Worm (Caenorhabditis elegans) whole organism, L1 larva: Measurements from ENCODE around the gene vrk-1.

ENCODE experiments used
- C04F5.9 ChIP-seq: sonication (generic microtip); optimal IDR thresholded peaks from 2 replicates; lab custom pipeline; 2016; ENCODE audit warnings: missing genetic modification characterization, missing compliant biosample characterization
- F16B12.6 ChIP-seq: fragments of 150-350 bp; optimal IDR thresholded peaks from 2 replicates; lab custom pipeline; 2014; ENCODE audit warnings: missing biosample characterization, missing genetic modification characterization
- aha-1 ChIP-seq: fragments of 150-350 bp; optimal IDR thresholded peaks from 2 replicates; lab custom pipeline; 2014; ENCODE audit warnings: missing biosample characterization, missing genetic modification characterization
- blmp-1 ChIP-seq: fragments of 150-350 bp; optimal IDR thresholded peaks from 2 replicates; lab custom pipeline; 2014; ENCODE audit warnings: missing biosample characterization, missing genetic modification characterization
- ceh-8 ChIP-seq: fragments of 200-800 bp; sonication (Bioruptor generic); optimal IDR thresholded peaks from 2 replicates; lab custom pipeline; 2018; ENCODE audit warnings: mild to moderate bottlenecking, missing genetic modification characterization, moderate library complexity, missing compliant biosample characterization
- ceh-88 ChIP-seq: fragments of 200-800 bp; sonication (Bioruptor generic); IDR thresholded peaks from 2 replicates; pipeline ENCODE4 v1.3.6; 2022; ENCODE audit warnings: missing genetic modification characterization, missing compliant biosample characterization
- ceh-90 ChIP-seq: sonication (generic microtip); optimal IDR thresholded peaks from 2 replicates; lab custom pipeline; 2016; ENCODE audit warnings: missing genetic modification characterization, missing compliant biosample characterization
- ces-1 ChIP-seq: fragments of 150-350 bp; optimal IDR thresholded peaks from 2 replicates; lab custom pipeline; 2014; ENCODE audit warnings: missing biosample characterization, missing genetic modification reagents, missing genetic modification characterization
- dpl-1 ChIP-seq, 3 experiments: fragments of 150-350 bp in 2 of 3; sonication (generic microtip) in 1 of 3; optimal IDR thresholded peaks; 2 replicates each; lab custom pipeline; 2014 to 2017; ENCODE audit warnings: missing biosample characterization in 3 of 3, missing genetic modification characterization in 3 of 3, missing genetic modification reagents in 3 of 3
- efl-1 ChIP-seq, 4 experiments: fragments of 150-350 bp; optimal IDR thresholded peaks in 3 of 4; peaks in 1 of 4; 1 replicate in 1 of 4; 2 replicates in 3 of 4; lab custom pipeline; 2014; ENCODE audit warnings: missing biosample characterization in 2 of 4, missing genetic modification characterization in 2 of 4, missing genetic modification reagents in 2 of 4
- efl-3 ChIP-seq: fragments of 200-800 bp; sonication (Bioruptor generic); optimal IDR thresholded peaks from 2 replicates; lab custom pipeline; 2018; ENCODE audit warnings: mild to moderate bottlenecking, missing genetic modification characterization, missing compliant biosample characterization
- egl-27 ChIP-seq, 2 experiments: fragments of 150-350 bp in 1 of 2; sonication (generic microtip); optimal IDR thresholded peaks; 3 replicates each; lab custom pipeline; 2017 to 2018; ENCODE audit warnings: missing biosample characterization in 2 of 2, missing genetic modification characterization in 2 of 2, missing genetic modification reagents in 2 of 2
- elt-2 ChIP-seq: sonication (generic microtip); optimal IDR thresholded peaks from 2 replicates; lab custom pipeline; 2016; ENCODE audit warnings: missing genetic modification characterization, mild to moderate bottlenecking, inconsistent platforms, missing compliant biosample characterization, missing genetic modification reagents
- elt-3 ChIP-seq, 6 experiments: fragments of 150-350 bp in 1 of 6; sonication (generic microtip); optimal IDR thresholded peaks; 2 replicates each; lab custom pipeline; 2017 to 2018; ENCODE audit warnings: missing biosample characterization in 6 of 6, missing genetic modification characterization in 6 of 6, inconsistent platforms in 1 of 6
- ets-5 ChIP-seq: fragments of 200-800 bp; sonication (Bioruptor generic); IDR thresholded peaks from 2 replicates; pipeline ENCODE4 v1.3.6; 2022; ENCODE audit warnings: missing genetic modification characterization, missing compliant biosample characterization
- fkh-10 ChIP-seq: sonication (generic microtip); optimal IDR thresholded peaks from 2 replicates; lab custom pipeline; 2017; ENCODE audit warnings: missing biosample characterization, missing genetic modification reagents, missing genetic modification characterization
- fkh-8 ChIP-seq: sonication (generic microtip); optimal IDR thresholded peaks from 2 replicates; lab custom pipeline; 2016; ENCODE audit warnings: mild to moderate bottlenecking, missing genetic modification characterization, missing compliant biosample characterization
- fos-1 ChIP-seq: fragments of 150-350 bp; optimal IDR thresholded peaks from 2 replicates; lab custom pipeline; 2014; ENCODE audit warnings: missing biosample characterization, missing genetic modification characterization
- hlh-4 ChIP-seq: sonication (generic microtip); optimal IDR thresholded peaks from 2 replicates; lab custom pipeline; 2016; ENCODE audit warnings: mild to moderate bottlenecking, missing genetic modification characterization, missing compliant biosample characterization
- irx-1 ChIP-seq: sonication (generic microtip); optimal IDR thresholded peaks from 2 replicates; lab custom pipeline; 2016; ENCODE audit warnings: missing genetic modification characterization, missing compliant biosample characterization
- lin-14 ChIP-seq: fragments of 200-800 bp; sonication (Bioruptor generic); optimal IDR thresholded peaks from 2 replicates; lab custom pipeline; 2018; ENCODE audit warnings: mild to moderate bottlenecking, missing genetic modification characterization, moderate library complexity, missing compliant biosample characterization
- lir-3 ChIP-seq: sonication (generic microtip); optimal IDR thresholded peaks from 2 replicates; lab custom pipeline; 2016; ENCODE audit warnings: mild to moderate bottlenecking, missing genetic modification characterization, moderate library complexity, missing compliant biosample characterization; ENCODE audit not compliant: poor library complexity
- mab-9 ChIP-seq: fragments of 200-800 bp; sonication (Bioruptor generic); IDR thresholded peaks from 2 replicates; pipeline ENCODE4 v1.3.6; 2022; ENCODE audit warnings: missing genetic modification reagents, missing genetic modification characterization, missing compliant biosample characterization
- mdl-1 ChIP-seq, 2 experiments: fragments of 150-350 bp; optimal IDR thresholded peaks; 2 replicates each; lab custom pipeline; 2014 to 2017; ENCODE audit warnings: missing biosample characterization in 2 of 2, missing genetic modification characterization in 2 of 2, inconsistent platforms in 1 of 2
- mef-2 ChIP-seq: fragments of 150-350 bp; optimal IDR thresholded peaks from 2 replicates; lab custom pipeline; 2014; ENCODE audit warnings: missing biosample characterization, missing genetic modification characterization
- mep-1 ChIP-seq: fragments of 150-350 bp; optimal IDR thresholded peaks from 2 replicates; lab custom pipeline; 2014; ENCODE audit warnings: missing biosample characterization, missing genetic modification characterization
- nhr-11 ChIP-seq: fragments of 150-350 bp; optimal IDR thresholded peaks from 2 replicates; lab custom pipeline; 2014; ENCODE audit warnings: missing biosample characterization, missing genetic modification characterization
- nhr-20 ChIP-seq: sonication (generic microtip); optimal IDR thresholded peaks from 2 replicates; lab custom pipeline; 2016; ENCODE audit warnings: mild to moderate bottlenecking, missing genetic modification characterization, missing compliant biosample characterization
- nhr-237 ChIP-seq: fragments of 150-350 bp; optimal IDR thresholded peaks from 2 replicates; lab custom pipeline; 2014; ENCODE audit warnings: missing biosample characterization, missing genetic modification characterization
- nhr-28 ChIP-seq: fragments of 150-350 bp; optimal IDR thresholded peaks from 2 replicates; lab custom pipeline; 2014; ENCODE audit warnings: missing biosample characterization, missing genetic modification characterization
- nhr-47 ChIP-seq: sonication (generic microtip); optimal IDR thresholded peaks from 2 replicates; lab custom pipeline; 2016; ENCODE audit warnings: mild to moderate bottlenecking, missing genetic modification characterization, moderate library complexity, missing compliant biosample characterization
- nhr-85 ChIP-seq: sonication (generic microtip); peaks from one replicate; lab custom pipeline; 2016; ENCODE audit warnings: missing genetic modification characterization, inconsistent platforms, missing compliant biosample characterization
- rnt-1 ChIP-seq: sonication (generic microtip); optimal IDR thresholded peaks from 2 replicates; lab custom pipeline; 2016; ENCODE audit warnings: mild to moderate bottlenecking, missing genetic modification characterization, moderate library complexity, missing compliant biosample characterization
- snu-23 ChIP-seq: sonication (generic microtip); optimal IDR thresholded peaks from 2 replicates; lab custom pipeline; 2016; ENCODE audit warnings: missing genetic modification characterization, missing compliant biosample characterization
- sox-4 ChIP-seq: sonication (generic microtip); optimal IDR thresholded peaks from 2 replicates; lab custom pipeline; 2016; ENCODE audit warnings: missing genetic modification characterization, missing compliant biosample characterization
- swsn-7 ChIP-seq: sonication (generic microtip); optimal IDR thresholded peaks from 2 replicates; lab custom pipeline; 2016; ENCODE audit warnings: missing genetic modification characterization, missing compliant biosample characterization
- tbx-2 ChIP-seq: sonication (generic microtip); optimal IDR thresholded peaks from 2 replicates; lab custom pipeline; 2016; ENCODE audit warnings: missing genetic modification characterization, missing compliant biosample characterization
- tlp-1 ChIP-seq: fragments of 150-350 bp; optimal IDR thresholded peaks from 2 replicates; lab custom pipeline; 2014; ENCODE audit warnings: missing biosample characterization, missing genetic modification characterization
- unc-130 ChIP-seq: fragments of 150-350 bp; optimal IDR thresholded peaks from 2 replicates; lab custom pipeline; 2017; ENCODE audit warnings: missing biosample characterization, missing genetic modification characterization, inconsistent platforms
- unc-30 ChIP-seq: sonication (generic microtip); optimal IDR thresholded peaks from 2 replicates; lab custom pipeline; 2017; ENCODE audit warnings: missing biosample characterization, missing genetic modification characterization
- unc-62 ChIP-seq: fragments of 150-350 bp; optimal IDR thresholded peaks from 2 replicates; lab custom pipeline; 2014; ENCODE audit warnings: missing biosample characterization, missing genetic modification reagents, missing genetic modification characterization
- unc-86 ChIP-seq: sonication (generic microtip); optimal IDR thresholded peaks from 2 replicates; lab custom pipeline; 2016; ENCODE audit warnings: missing genetic modification characterization, missing compliant biosample characterization
- vab-15 ChIP-seq: sonication (generic microtip); optimal IDR thresholded peaks from 2 replicates; lab custom pipeline; 2017; ENCODE audit warnings: missing genotype, mild to moderate bottlenecking, missing genetic modification characterization, missing compliant biosample characterization

Gene vrk-1

ce11 chrII:5901407-5902026 is 20.2 kb upstream of the vrk-1 start (continued):
- TF ChIP-seq nhr-47 (tag; lab: Kevin White, UChicago) = peak; percentile 12
- TF ChIP-seq ceh-8 (GFP tag; lab: Kevin White, UChicago) = peak; percentile 68
- TF ChIP-seq efl-3 (GFP tag; lab: Kevin White, UChicago) = no peak
- no peak for TF ChIP-seq mdl-1 (tag; optimal IDR thresholded peaks at IDR 0.05; lab: Kevin White, UChicago)
- no peak for TF ChIP-seq mab-9 (GFP tag; lab: Robert Waterston, UW)
- TF ChIP-seq nhr-28 (tag; lab: Kevin White, UChicago) = no peak
- TF ChIP-seq unc-86 (tag; lab: Kevin White, UChicago) = no peak
- TF ChIP-seq ceh-88 (GFP tag; lab: Robert Waterston, UW) = no peak
- no peak for TF ChIP-seq elt-2 (tag; lab: Kevin White, UChicago)
- no peak for TF ChIP-seq unc-130
- TF ChIP-seq C04F5.9 (tag; lab: Kevin White, UChicago) = no peak
- no peak for TF ChIP-seq ceh-90 (tag; lab: Kevin White, UChicago)
- no peak for TF ChIP-seq lir-3 (tag; lab: Kevin White, UChicago)
- no peak for TF ChIP-seq egl-27 (tag; optimal IDR thresholded peaks at IDR 0.05; lab: Kevin White, UChicago)
- TF ChIP-seq efl-1 (optimal IDR thresholded peaks at IDR 0.05; lab: Kevin White, UChicago) = no peak
- TF ChIP-seq efl-1 (GFP tag; optimal IDR thresholded peaks at IDR 0.05 in 1 of 2; lab: Kevin White, UChicago) = peak in 1 of 2 experiments; percentile 71
- TF ChIP-seq nhr-85 (tag; lab: Kevin White, UChicago) = no peak
- TF ChIP-seq vab-15 (tag; lab: Kevin White, UChicago) = no peak
- TF ChIP-seq nhr-237 = no peak
- TF ChIP-seq ets-5 (GFP tag; lab: Robert Waterston, UW) = no peak
- TF ChIP-seq ces-1 (GFP tag; lab: Kevin White, UChicago) = no peak
- no peak for TF ChIP-seq fkh-10 (GFP tag; lab: Kevin White, UChicago)
- no peak for TF ChIP-seq mep-1 (tag; lab: Kevin White, UChicago)
- TF ChIP-seq unc-62 = no peak
- no peak for TF ChIP-seq fos-1 (tag; lab: Kevin White, UChicago)
- peak; percentile 66 for TF ChIP-seq blmp-1 (tag; lab: Kevin White, UChicago)
- no peak for TF ChIP-seq sox-4 (tag; lab: Kevin White, UChicago)
- no peak for TF ChIP-seq dpl-1 (GFP tag; optimal IDR thresholded peaks at IDR 0.05; lab: Kevin White, UChicago)
- no peak for TF ChIP-seq unc-30
- TF ChIP-seq rnt-1 (tag; lab: Kevin White, UChicago) = peak; percentile 20
- peak; percentile 21 for TF ChIP-seq lin-14
- no peak for TF ChIP-seq nhr-11 (tag; lab: Kevin White, UChicago)

- no peak for TF ChIP-seq tbx-2 (tag; lab: Kevin White, UChicago)
- no peak for TF ChIP-seq hlh-4 (tag; lab: Kevin White, UChicago)
- no peak for TF ChIP-seq nhr-85 (tag; lab: Kevin White, UChicago)
- TF ChIP-seq aha-1 (tag; lab: Kevin White, UChicago) = no peak
- no peak for TF ChIP-seq mef-2 (tag; lab: Kevin White, UChicago)
- no peak for TF ChIP-seq fkh-8 (tag; lab: Kevin White, UChicago)
Measured at ce11 chrII:5902139-5902538, 19.6 kb upstream of the vrk-1 start.

- TF ChIP-seq blmp-1 (tag; lab: Kevin White, UChicago) = no peak
- no peak for TF ChIP-seq F16B12.6
Measured at ce11 chrII:5904252-5904651, 17.5 kb upstream of the vrk-1 start, which contains the start of gene tsp-18. tsp-18 (plus strand) TSS chrII:5904552.

- TF ChIP-seq tlp-1 (tag; lab: Kevin White, UChicago) = no peak
- TF ChIP-seq fkh-10 (GFP tag; lab: Kevin White, UChicago) = no peak
- TF ChIP-seq irx-1 = no peak
- TF ChIP-seq lin-14 = no peak
- TF ChIP-seq nhr-20 (tag; lab: Kevin White, UChicago) = no peak
- no peak for TF ChIP-seq fos-1 (tag; lab: Kevin White, UChicago)
- no peak for TF ChIP-seq mdl-1 (tag; optimal IDR thresholded peaks at IDR 0.05; lab: Kevin White, UChicago)
- no peak for TF ChIP-seq nhr-237
- TF ChIP-seq elt-3 (tag; optimal IDR thresholded peaks at IDR 0.05; lab: Kevin White, UChicago) = no peak
- no peak for TF ChIP-seq mep-1 (tag; lab: Kevin White, UChicago)
- TF ChIP-seq swsn-7 (tag; lab: Kevin White, UChicago) = no peak
- TF ChIP-seq snu-23 (GFP tag; lab: Kevin White, UChicago) = no peak
- no peak for TF ChIP-seq sox-4 (tag; lab: Kevin White, UChicago)
Measured at ce11 chrII:5906274-5906673, 15.5 kb upstream of the vrk-1 start, which contains the start of gene F59G1.8. F59G1.8 (plus strand) TSS chrII:5906566.
